Worm (Caenorhabditis elegans) whole organism, early embryonic: Measurements from ENCODE around the gene W08A12.3.

ENCODE experiments used
- B0310.2 ChIP-seq: sonication (generic microtip); optimal IDR thresholded peaks from 2 replicates; lab custom pipeline; 2016; ENCODE audit warnings: mild to moderate bottlenecking, missing genetic modification characterization, missing compliant biosample characterization
- F13C5.2 ChIP-seq: sonication (generic microtip); optimal IDR thresholded peaks from 2 replicates; lab custom pipeline; 2017; ENCODE audit warnings: mild to moderate bottlenecking, missing genetic modification characterization, inconsistent platforms, missing compliant biosample characterization
- aly-1 ChIP-seq: sonication (generic microtip); optimal IDR thresholded peaks from 2 replicates; lab custom pipeline; 2016; ENCODE audit warnings: missing genetic modification characterization, missing compliant biosample characterization
- ama-1 ChIP-seq: fragments of 150-350 bp; optimal IDR thresholded peaks from 2 replicates; lab custom pipeline; 2014
- ceh-13 ChIP-seq: fragments of 200-800 bp; sonication (Bioruptor generic); optimal IDR thresholded peaks from 2 replicates; lab custom pipeline; 2018; ENCODE audit warnings: mild to moderate bottlenecking, missing genetic modification characterization, missing compliant biosample characterization
- ceh-36 ChIP-seq: sonication (generic microtip); optimal IDR thresholded peaks from 2 replicates; lab custom pipeline; 2016; ENCODE audit warnings: missing genetic modification characterization, inconsistent platforms, missing compliant biosample characterization
- ets-7 ChIP-seq: sonication (generic microtip); optimal IDR thresholded peaks from 2 replicates; lab custom pipeline; 2016; ENCODE audit warnings: missing genotype, missing genetic modification characterization, missing compliant biosample characterization
- flt-1 ChIP-seq: fragments of 200-800 bp; sonication (Bioruptor generic); IDR thresholded peaks from 2 replicates; pipeline ENCODE4 v1.3.6; 2022; ENCODE audit warnings: missing genetic modification characterization, missing compliant biosample characterization
- hmbx-1 ChIP-seq: sonication (generic microtip); optimal IDR thresholded peaks from 2 replicates; lab custom pipeline; 2016; ENCODE audit warnings: mild to moderate bottlenecking, missing genetic modification characterization, missing compliant biosample characterization
- hmg-4 ChIP-seq: fragments of 200-800 bp; sonication (Bioruptor generic); optimal IDR thresholded peaks from 2 replicates; lab custom pipeline; 2018; ENCODE audit warnings: mild to moderate bottlenecking, missing genetic modification characterization, missing compliant biosample characterization
- hnd-1 ChIP-seq: sonication (generic microtip); optimal IDR thresholded peaks from 2 replicates; lab custom pipeline; 2016; ENCODE audit warnings: missing genetic modification characterization, missing compliant biosample characterization
- pes-1 ChIP-seq: fragments of 200-800 bp; sonication (Bioruptor generic); IDR thresholded peaks from 2 replicates; pipeline ENCODE4 v1.3.6; 2022; ENCODE audit warnings: missing genetic modification reagents, missing genetic modification characterization, missing compliant biosample characterization
- scrt-1 ChIP-seq: fragments of 200-800 bp; sonication (Bioruptor generic); IDR thresholded peaks from 2 replicates; pipeline ENCODE4 v1.3.6; 2022; ENCODE audit warnings: missing genetic modification characterization, missing compliant biosample characterization
- sea-1 ChIP-seq: fragments of 200-800 bp; sonication (Bioruptor generic); conservative IDR thresholded peaks from 2 replicates; pipeline ENCODE4 v1.3.6; 2022; ENCODE audit warnings: missing genetic modification characterization, missing compliant biosample characterization
- tbx-11 ChIP-seq: fragments of 200-800 bp; sonication (Bioruptor generic); IDR thresholded peaks from 2 replicates; pipeline ENCODE4 v1.3.6; 2022; ENCODE audit warnings: missing genetic modification characterization, missing compliant biosample characterization
- tbx-37 ChIP-seq: fragments of 200-800 bp; sonication (Bioruptor generic); conservative IDR thresholded peaks from 2 replicates; pipeline ENCODE4 v1.3.6; 2022; ENCODE audit warnings: missing genetic modification reagents, missing genetic modification characterization, missing compliant biosample characterization
- tra-4 ChIP-seq: sonication (generic microtip); optimal IDR thresholded peaks from 2 replicates; lab custom pipeline; 2017; ENCODE audit warnings: missing genetic modification characterization, missing compliant biosample characterization

The W08A12.3 gene

DNA sequence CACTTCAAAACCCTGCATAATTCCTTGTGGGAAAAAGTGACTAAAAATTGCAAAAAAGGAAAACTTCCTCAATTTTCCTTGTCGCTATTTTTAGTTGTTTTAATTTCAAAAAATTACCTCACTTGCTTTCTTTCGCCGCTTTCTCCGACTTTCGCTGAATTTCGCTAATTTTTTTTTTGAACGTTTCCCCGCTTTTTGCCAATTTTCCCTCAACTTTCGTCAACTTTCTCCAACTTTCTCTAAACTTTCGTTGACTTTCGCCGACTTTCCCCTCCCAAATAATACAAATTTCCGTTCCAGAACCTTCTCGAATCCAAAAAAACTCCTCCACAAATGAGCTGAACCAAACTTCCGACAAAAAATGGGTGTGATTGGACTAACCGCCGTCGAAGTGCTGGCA, at the start of gene W08A12.3:
Gene W08A12.3, plus strand, starts transcription at position 301 of the 400 bp plus-strand sequence.
- TF ChIP-seq tbx-11 (GFP tag; lab: Robert Waterston, UW) (no peak), ceh-13 (GFP tag; lab: Kevin White, UChicago) (no peak), ceh-36 (tag; lab: Kevin White, UChicago) (no peak), tra-4 (tag; lab: Kevin White, UChicago) (no peak)

ce11 chrV:3633041-3633440, 49.6 kb upstream of the W08A12.3 start, which contains the start of gene F59B1.2:
Gene F59B1.2 (plus strand): TSS chrV:3633341.
- TF ChIP-seq flt-1 (GFP tag; lab: Robert Waterston, UW): no peak
- no peak for TF ChIP-seq sea-1
- TF ChIP-seq hnd-1 (tag; lab: Kevin White, UChicago): no peak
- TF ChIP-seq F13C5.2 (tag; lab: Kevin White, UChicago): no peak
- no peak for TF ChIP-seq tbx-37 (GFP tag; lab: Robert Waterston, UW)
- no peak for TF ChIP-seq hmbx-1 (tag; lab: Kevin White, UChicago)
- no peak for TF ChIP-seq scrt-1 (GFP tag; lab: Robert Waterston, UW)
- TF ChIP-seq ceh-13 (GFP tag; lab: Kevin White, UChicago): no peak
- TF ChIP-seq tra-4 (tag; lab: Kevin White, UChicago): no peak
- TF ChIP-seq ama-1 (lab: Kevin White, UChicago): no peak
- no peak for TF ChIP-seq aly-1
- TF ChIP-seq hmg-4 (GFP tag; lab: Kevin White, UChicago): no peak
- no peak for TF ChIP-seq ceh-36 (tag; lab: Kevin White, UChicago)
- TF ChIP-seq tbx-11 (GFP tag; lab: Robert Waterston, UW): no peak
- no peak for TF ChIP-seq B0310.2 (tag; lab: Kevin White, UChicago)

DNA sequence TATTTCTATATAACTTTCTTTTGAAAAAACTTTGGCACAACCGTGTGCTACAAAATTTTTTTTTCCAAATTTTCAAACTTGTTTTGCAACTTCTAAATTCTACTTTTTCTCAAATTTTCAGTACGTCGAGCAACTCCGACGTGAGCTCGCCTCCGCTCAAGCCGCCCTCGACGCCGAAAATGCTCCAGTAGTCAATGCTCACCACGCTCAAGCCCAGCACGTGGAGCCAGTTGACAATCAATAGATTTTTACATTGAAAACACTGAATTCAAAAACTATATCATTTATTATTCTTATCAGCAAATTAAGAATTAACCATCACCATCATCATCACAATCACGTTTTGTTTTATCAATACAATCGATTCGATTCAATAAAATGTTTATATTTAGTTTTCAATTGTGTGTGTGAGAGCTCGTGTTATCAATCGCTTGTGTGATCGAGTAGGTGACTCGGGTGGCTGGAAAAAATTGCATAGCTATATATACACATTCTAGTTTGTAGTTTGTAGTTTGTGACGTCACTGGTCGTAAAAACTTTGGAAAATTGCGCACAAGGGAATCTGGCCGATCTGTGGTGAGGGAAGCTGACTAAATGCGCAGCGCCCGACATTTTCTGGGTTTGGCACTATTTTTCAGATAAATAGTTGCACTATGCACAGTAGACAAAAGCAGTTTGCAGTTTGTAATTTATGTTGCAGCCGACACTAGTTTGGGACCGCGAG, 48.2 kb upstream of the W08A12.3 start:
- TF ChIP-seq B0310.2 (tag; lab: Kevin White, UChicago) (no peak), sea-1 (no peak), hmg-4 (GFP tag; lab: Kevin White, UChicago) (no peak), hnd-1 (tag; lab: Kevin White, UChicago) (no peak), ceh-13 (GFP tag; lab: Kevin White, UChicago) (no peak), ama-1 (lab: Kevin White, UChicago) (no peak), ets-7 (tag; lab: Kevin White, UChicago) (no peak), flt-1 (GFP tag; lab: Robert Waterston, UW) (no peak), tbx-37 (GFP tag; lab: Robert Waterston, UW) (no peak), aly-1 (no peak), tbx-11 (GFP tag; lab: Robert Waterston, UW) (no peak), tra-4 (tag; lab: Kevin White, UChicago) (no peak), F13C5.2 (tag; lab: Kevin White, UChicago) (no peak), pes-1 (GFP tag; lab: Robert Waterston, UW) (no peak)

DNA sequence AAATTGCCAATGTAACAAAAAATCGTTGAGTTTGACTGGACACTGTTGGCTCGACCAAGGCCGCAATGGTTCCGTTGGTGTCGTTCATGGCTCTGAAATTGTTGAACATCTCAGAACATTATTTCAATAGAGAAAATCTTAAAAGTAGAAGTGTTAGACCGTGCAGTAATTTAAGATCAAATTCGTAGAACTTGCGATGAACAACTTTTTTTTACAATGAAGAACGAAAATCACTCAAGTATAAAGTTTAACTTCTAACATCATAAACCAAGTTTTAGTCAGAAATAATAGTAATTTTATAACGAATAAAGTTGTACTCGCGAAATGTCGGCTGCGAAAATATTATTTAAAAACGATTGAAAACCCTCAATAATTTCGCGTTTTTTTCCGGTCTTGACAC, 45.6 kb upstream of the W08A12.3 start, which contains the start of gene srx-41:
Gene srx-41, minus strand, starts transcription at position 101 of the 400 bp plus-strand sequence.
- no peak for TF ChIP-seq hmg-4 (GFP tag; lab: Kevin White, UChicago)
- TF ChIP-seq scrt-1 (GFP tag; lab: Robert Waterston, UW): no peak
- TF ChIP-seq hnd-1 (tag; lab: Kevin White, UChicago): no peak
- TF ChIP-seq ets-7 (tag; lab: Kevin White, UChicago): no peak
- TF ChIP-seq ceh-36 (tag; lab: Kevin White, UChicago): no peak
- no peak for TF ChIP-seq tra-4 (tag; lab: Kevin White, UChicago)
- TF ChIP-seq B0310.2 (tag; lab: Kevin White, UChicago): no peak
- TF ChIP-seq tbx-37 (GFP tag; lab: Robert Waterston, UW): no peak
- no peak for TF ChIP-seq aly-1
- no peak for TF ChIP-seq flt-1 (GFP tag; lab: Robert Waterston, UW)

- TF ChIP-seq hmbx-1 (tag; lab: Kevin White, UChicago) (no peak), F13C5.2 (tag; lab: Kevin White, UChicago) (no peak), ets-7 (tag; lab: Kevin White, UChicago) (no peak)
Measured at ce11 chrV:3639873-3640272, 42.8 kb upstream of the W08A12.3 start.

ce11 chrV:3644193-3644693, 38.4 kb upstream of the W08A12.3 start, which contains the start of gene F59B1.8:
Gene F59B1.8 (minus strand): TSS chrV:3644243.
- TF ChIP-seq hmbx-1 (tag; lab: Kevin White, UChicago) (no peak), tbx-11 (GFP tag; lab: Robert Waterston, UW) (no peak), B0310.2 (tag; lab: Kevin White, UChicago) (no peak)

DNA sequence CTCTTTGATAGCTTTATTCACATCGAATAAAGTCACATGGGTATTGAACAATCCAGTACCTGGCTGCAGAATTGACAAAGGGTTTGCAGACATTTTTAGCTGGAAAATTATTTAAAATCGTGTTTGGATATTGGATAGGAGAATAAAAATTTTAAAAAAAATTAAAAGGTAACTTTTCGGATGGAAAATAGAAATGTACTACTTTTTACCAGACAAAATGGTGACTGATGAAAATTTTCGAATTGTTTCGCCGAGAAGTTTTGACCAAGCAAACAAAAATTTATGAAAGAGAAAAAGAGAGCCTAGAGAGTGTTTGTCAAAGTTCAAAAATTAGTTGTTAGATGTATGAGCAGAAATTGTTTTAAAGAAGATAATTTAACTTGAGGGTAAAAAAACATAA, 34.8 kb upstream of the W08A12.3 start, which contains the start of gene F59B1.10:
Gene F59B1.10, minus strand, starts transcription at position 101 of the 400 bp plus-strand sequence.
- TF ChIP-seq ceh-13 (GFP tag; lab: Kevin White, UChicago) (no peak), tbx-37 (GFP tag; lab: Robert Waterston, UW) (no peak), hmg-4 (GFP tag; lab: Kevin White, UChicago) (no peak)

DNA sequence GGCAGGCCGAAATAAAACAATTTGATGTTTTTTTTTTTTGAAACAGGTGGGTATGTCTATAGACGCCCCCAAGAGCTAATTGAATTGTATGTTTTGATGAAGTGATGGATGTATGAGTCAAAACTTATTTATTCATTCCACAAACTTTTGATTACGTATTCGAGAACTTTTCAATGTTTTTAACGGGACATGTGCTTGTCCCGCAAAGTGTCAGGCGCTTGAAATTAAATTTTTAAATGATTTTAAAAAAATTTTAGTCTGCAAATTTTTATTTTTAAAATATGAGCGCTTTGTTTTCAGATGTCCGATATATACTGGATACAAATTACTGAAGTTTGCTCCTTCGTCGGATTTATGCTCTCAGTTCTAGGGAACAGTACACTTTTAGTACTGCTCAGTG, 33.2 kb upstream of the W08A12.3 start, which contains the start of gene str-114:
Gene str-114, plus strand, starts transcription at position 301 of the 400 bp plus-strand sequence.
- TF ChIP-seq ets-7 (tag; lab: Kevin White, UChicago) (no peak), flt-1 (GFP tag; lab: Robert Waterston, UW) (no peak), pes-1 (GFP tag; lab: Robert Waterston, UW) (no peak)
